Fruit fly (Drosophila melanogaster) whole organism, embryonic: Measurements from ENCODE around the gene CG2104.

ENCODE experiments used
- Antp ChIP-seq: fragments of 200-800 bp; sonication (Bioruptor generic); optimal IDR thresholded peaks from 3 replicates; lab custom pipeline; 2016; ENCODE audit warnings: missing biosample characterization, missing genetic modification characterization
- CG10209 ChIP-seq: fragments of 200-800 bp; sonication (Bioruptor generic); optimal IDR thresholded peaks from 3 replicates; lab custom pipeline; 2017; ENCODE audit warnings: missing biosample characterization, mild to moderate bottlenecking, missing genetic modification characterization, missing genetic modification reagents
- CG10321 ChIP-seq: fragments of 200-800 bp; sonication (Bioruptor generic); IDR thresholded peaks from 2 replicates; pipeline ENCODE4 v1.3.6; 2022; ENCODE audit warnings: missing biosample characterization, missing genetic modification characterization
- CG3163 ChIP-seq: fragments of 200-800 bp; sonication (Bioruptor generic); optimal IDR thresholded peaks from 3 replicates; lab custom pipeline; 2016; ENCODE audit warnings: missing biosample characterization, missing genetic modification characterization
- CG42726 ChIP-seq: fragments of 200-800 bp; sonication (Bioruptor generic); IDR thresholded peaks from 2 replicates; pipeline ENCODE4 v1.3.6; 2022; ENCODE audit warnings: missing biosample characterization, missing genetic modification characterization; ENCODE audit not compliant: partially characterized antibody
- CG8388 ChIP-seq: fragments of 200-800 bp; sonication (Bioruptor generic); optimal IDR thresholded peaks from 2 replicates; lab custom pipeline; 2019; ENCODE audit warnings: missing biosample characterization, mild to moderate bottlenecking, missing genetic modification characterization, moderate library complexity
- CTCF ChIP-seq: fragments of 200-800 bp; sonication (Bioruptor generic); optimal IDR thresholded peaks from 2 replicates; lab custom pipeline; 2017; ENCODE audit warnings: missing biosample characterization, mild to moderate bottlenecking, missing genetic modification characterization, moderate library complexity
- Pdp1 ChIP-seq, 2 experiments: fragments of 200-800 bp; sonication (Bioruptor generic); optimal IDR thresholded peaks; 3 replicates each; lab custom pipeline; 2016; ENCODE audit warnings: missing biosample characterization in 2 of 2, missing genetic modification characterization in 2 of 2, mild to moderate bottlenecking in 1 of 2, moderate library complexity in 1 of 2
- knrl ChIP-seq: fragments of 200-800 bp; sonication (Bioruptor generic); IDR thresholded peaks from 3 replicates; pipeline ENCODE4 v1.3.6; 2022; ENCODE audit warnings: missing biosample characterization, missing genetic modification characterization; ENCODE audit not compliant: partially characterized antibody
- shn ChIP-seq: fragments of 200-800 bp; sonication (Bioruptor generic); optimal IDR thresholded peaks from 3 replicates; lab custom pipeline; 2016; ENCODE audit warnings: missing biosample characterization, missing genetic modification characterization
- wdn ChIP-seq: fragments of 200-800 bp; sonication (Bioruptor generic); IDR thresholded peaks from 2 replicates; pipeline ENCODE4 v1.3.6; 2022; ENCODE audit warnings: missing biosample characterization, missing genetic modification characterization

- TF ChIP-seq CG3163 (GFP tag; lab: Kevin White, UChicago) (no peak), knrl (no peak), CG8388 (GFP tag; lab: Kevin White, UChicago) (no peak), Antp (GFP tag; lab: Kevin White, UChicago) (no peak), Pdp1 (GFP tag; optimal IDR thresholded peaks at IDR 0.05; lab: Kevin White, UChicago) (no peak), CG42726 (GFP tag; lab: Robert Waterston, UW) (no peak), CG10321 (GFP tag; lab: Robert Waterston, UW) (no peak), shn (GFP tag; lab: Kevin White, UChicago) (no peak), wdn (GFP tag; lab: Robert Waterston, UW) (no peak), CTCF (GFP tag; lab: Kevin White, UChicago) (no peak), CG10209 (GFP tag; lab: Kevin White, UChicago) (no peak)
Observed at dm6 chr3R:5723122-5723521, 30.0 kb upstream of the CG2104 start.
